Fruit fly (Drosophila melanogaster) whole organism, embryonic: Measurements from ENCODE around the gene CG6041.

Experiments
- CG10431 ChIP-seq: fragments of 200-800 bp; sonication (Bioruptor generic); optimal IDR thresholded peaks from 3 replicates; lab custom pipeline; 2018; ENCODE audit warnings: missing biosample characterization, mild to moderate bottlenecking, missing genetic modification characterization
- CG11696 ChIP-seq: fragments of 200-800 bp; sonication (Bioruptor generic); IDR thresholded peaks from 2 replicates; pipeline ENCODE4 v1.3.6; 2022; ENCODE audit warnings: missing biosample characterization, missing genetic modification characterization
- CG12219 ChIP-seq: fragments of 200-800 bp; sonication (Bioruptor generic); optimal IDR thresholded peaks from 3 replicates; lab custom pipeline; 2018; ENCODE audit warnings: missing biosample characterization, mild to moderate bottlenecking, missing genetic modification characterization
- CG13624 ChIP-seq: fragments of 200-800 bp; sonication (Bioruptor generic); optimal IDR thresholded peaks from 2 replicates; lab custom pipeline; 2016; ENCODE audit warnings: missing biosample characterization, missing genetic modification characterization
- CG15696 ChIP-seq: fragments of 200-800 bp; sonication (Bioruptor generic); optimal IDR thresholded peaks from 2 replicates; lab custom pipeline; 2019; ENCODE audit warnings: missing biosample characterization, mild to moderate bottlenecking, missing genetic modification characterization, moderate library complexity
- CG1602 ChIP-seq: fragments of 200-800 bp; sonication (Bioruptor generic); optimal IDR thresholded peaks from 3 replicates; lab custom pipeline; 2016; ENCODE audit warnings: missing biosample characterization, missing genetic modification characterization
- CG2129 ChIP-seq: fragments of 200-800 bp; sonication (Bioruptor generic); IDR thresholded peaks from 2 replicates; pipeline ENCODE4 v1.3.6; 2022; ENCODE audit warnings: missing biosample characterization, missing genetic modification characterization; ENCODE audit not compliant: partially characterized antibody
- CG2202 ChIP-seq: fragments of 200-800 bp; sonication (Bioruptor generic); optimal IDR thresholded peaks from 2 replicates; lab custom pipeline; 2018; ENCODE audit warnings: missing biosample characterization, mild to moderate bottlenecking, missing genetic modification characterization
- CG30020 ChIP-seq: fragments of 200-800 bp; optimal IDR thresholded peaks from 2 replicates; lab custom pipeline; 2019; ENCODE audit warnings: missing biosample characterization, mild to moderate bottlenecking, missing genetic modification characterization, moderate library complexity
- CG31365 ChIP-seq: fragments of 200-800 bp; sonication (Bioruptor generic); optimal IDR thresholded peaks from 2 replicates; lab custom pipeline; 2018; ENCODE audit warnings: missing biosample characterization, mild to moderate bottlenecking, missing genetic modification characterization
- CG34376 ChIP-seq: fragments of 200-800 bp; sonication (Bioruptor generic); optimal IDR thresholded peaks from 2 replicates; lab custom pipeline; 2018; ENCODE audit warnings: missing biosample characterization, mild to moderate bottlenecking, missing genetic modification characterization
- CG5180 ChIP-seq: fragments of 200-800 bp; sonication (Bioruptor generic); optimal IDR thresholded peaks from 3 replicates; lab custom pipeline; 2017; ENCODE audit warnings: missing biosample characterization, missing genetic modification characterization, mild to moderate bottlenecking, moderate library complexity, missing genetic modification reagents
- CG8359 ChIP-seq: fragments of 200-800 bp; sonication (Bioruptor generic); optimal IDR thresholded peaks from 2 replicates; lab custom pipeline; 2017; ENCODE audit warnings: missing biosample characterization, mild to moderate bottlenecking, missing genetic modification characterization, borderline replicate concordance
- CG8944 ChIP-seq: fragments of 200-800 bp; sonication (Bioruptor generic); optimal IDR thresholded peaks from 3 replicates; lab custom pipeline; 2016; ENCODE audit warnings: missing biosample characterization, missing genetic modification characterization
- CG9797 ChIP-seq: fragments of 200-800 bp; sonication (Bioruptor generic); optimal IDR thresholded peaks from 3 replicates; lab custom pipeline; 2018; ENCODE audit warnings: missing biosample characterization, mild to moderate bottlenecking, missing genetic modification characterization
- CG9876 ChIP-seq: fragments of 200-800 bp; sonication (Bioruptor generic); optimal IDR thresholded peaks from 2 replicates; lab custom pipeline; 2016; ENCODE audit warnings: missing biosample characterization, missing genetic modification characterization
- CHES-1-like ChIP-seq: fragments of 200-800 bp; sonication (Bioruptor generic); optimal IDR thresholded peaks from 2 replicates; lab custom pipeline; 2016; ENCODE audit warnings: missing biosample characterization, missing genetic modification characterization
- Camta ChIP-seq: fragments of 200-800 bp; sonication (Bioruptor generic); optimal IDR thresholded peaks from 2 replicates; lab custom pipeline; 2016; ENCODE audit warnings: missing biosample characterization, missing genetic modification characterization
- D19B ChIP-seq: fragments of 200-800 bp; sonication (Bioruptor generic); optimal IDR thresholded peaks from 2 replicates; lab custom pipeline; 2017; ENCODE audit warnings: missing biosample characterization, mild to moderate bottlenecking, missing genetic modification characterization
- Deaf1 ChIP-seq: fragments of 200-800 bp; optimal IDR thresholded peaks from 3 replicates; lab custom pipeline; 2019; ENCODE audit warnings: missing biosample characterization, mild to moderate bottlenecking, missing genetic modification characterization, moderate library complexity
- Drgx ChIP-seq: fragments of 200-800 bp; sonication (Bioruptor generic); IDR thresholded peaks from 2 replicates; pipeline ENCODE4 v1.3.6; 2022; ENCODE audit warnings: missing biosample characterization, missing genetic modification characterization
- ERR ChIP-seq: fragments of 200-800 bp; sonication (Bioruptor generic); optimal IDR thresholded peaks from 2 replicates; lab custom pipeline; 2016; ENCODE audit warnings: missing biosample characterization, missing genetic modification characterization
- Fer1 ChIP-seq: fragments of 200-800 bp; sonication (Bioruptor generic); optimal IDR thresholded peaks from 2 replicates; lab custom pipeline; 2017; ENCODE audit warnings: missing biosample characterization, mild to moderate bottlenecking, missing genetic modification characterization
- Gsc ChIP-seq: fragments of 200-800 bp; sonication (Bioruptor generic); IDR thresholded peaks from 2 replicates; pipeline ENCODE4 v1.3.6; 2022; ENCODE audit warnings: missing biosample characterization, missing genetic modification characterization
- Hr51 ChIP-seq, 2 experiments: fragments of 200-800 bp; sonication (Bioruptor generic); optimal IDR thresholded peaks; 2 replicates in 1 of 2; 3 replicates in 1 of 2; lab custom pipeline; 2016 to 2018; ENCODE audit warnings: missing biosample characterization in 2 of 2, missing genetic modification characterization in 2 of 2, mild to moderate bottlenecking in 1 of 2, moderate library complexity in 1 of 2
- Kr ChIP-seq: fragments of 200-800 bp; sonication (Bioruptor generic); optimal IDR thresholded peaks from 2 replicates; lab custom pipeline; 2017; ENCODE audit warnings: missing biosample characterization, mild to moderate bottlenecking, missing genetic modification characterization
- Meics ChIP-seq: fragments of 200-800 bp; sonication (Bioruptor generic); optimal IDR thresholded peaks from 2 replicates; lab custom pipeline; 2017; ENCODE audit warnings: missing biosample characterization, mild to moderate bottlenecking, missing genetic modification characterization
- NC2α ChIP-seq: fragments of 200-800 bp; sonication (Bioruptor generic); optimal IDR thresholded peaks from 2 replicates; lab custom pipeline; 2016; ENCODE audit warnings: missing biosample characterization, missing genetic modification characterization
- NC2β ChIP-seq: fragments of 200-800 bp; sonication (Bioruptor generic); optimal IDR thresholded peaks from 2 replicates; lab custom pipeline; 2016; ENCODE audit warnings: missing biosample characterization, missing genetic modification characterization
- NFAT ChIP-seq: fragments of 200-800 bp; sonication (Bioruptor generic); IDR thresholded peaks from 2 replicates; pipeline ENCODE4 v1.3.6; 2022; ENCODE audit warnings: missing biosample characterization, missing genetic modification characterization
- Rfx ChIP-seq: fragments of 200-800 bp; sonication (Bioruptor generic); IDR thresholded peaks from 2 replicates; pipeline ENCODE4 v1.3.6; 2022; ENCODE audit warnings: missing biosample characterization, missing genetic modification characterization
- TFAM ChIP-seq: fragments of 200-800 bp; sonication (Bioruptor generic); optimal IDR thresholded peaks from 2 replicates; lab custom pipeline; 2017; ENCODE audit warnings: missing biosample characterization, missing genetic modification characterization, inconsistent platforms
- al ChIP-seq: fragments of 200-800 bp; sonication (Bioruptor generic); IDR thresholded peaks from 2 replicates; pipeline ENCODE4 v1.3.6; 2022; ENCODE audit warnings: missing biosample characterization, missing genetic modification characterization
- ato ChIP-seq: fragments of 200-800 bp; sonication (Bioruptor generic); IDR thresholded peaks from 2 replicates; pipeline ENCODE4 v1.3.6; 2022; ENCODE audit warnings: missing biosample characterization, missing genetic modification characterization; ENCODE audit not compliant: partially characterized antibody
- br ChIP-seq: fragments of >200 bp; optimal IDR thresholded peaks from 2 replicates; lab custom pipeline; 2017
- gce ChIP-seq: fragments of 200-800 bp; sonication (Bioruptor generic); IDR thresholded peaks from 3 replicates; pipeline ENCODE4 v1.3.6; 2022; ENCODE audit warnings: missing biosample characterization, missing genetic modification characterization
- ham ChIP-seq: fragments of 200-800 bp; sonication (Bioruptor generic); IDR thresholded peaks from 2 replicates; pipeline ENCODE4 v1.3.6; 2022; ENCODE audit warnings: missing biosample characterization, missing genetic modification characterization
- hb ChIP-seq: fragments of 200-800 bp; sonication (Bioruptor generic); IDR thresholded peaks from 3 replicates; pipeline ENCODE4 v1.3.6; 2022; ENCODE audit warnings: missing biosample characterization, missing genetic modification characterization; ENCODE audit not compliant: partially characterized antibody
- nom ChIP-seq: fragments of 200-800 bp; sonication (Bioruptor generic); optimal IDR thresholded peaks from 2 replicates; lab custom pipeline; 2017; ENCODE audit warnings: missing biosample characterization, missing genetic modification characterization, mild to moderate bottlenecking, moderate library complexity, missing genetic modification reagents
- p53 ChIP-seq: fragments of 200-800 bp; sonication (Bioruptor generic); optimal IDR thresholded peaks from 2 replicates; lab custom pipeline; 2016; ENCODE audit warnings: missing biosample characterization, missing genetic modification characterization
- peb ChIP-seq: fragments of 200-800 bp; sonication (Bioruptor generic); IDR thresholded peaks from 2 replicates; pipeline ENCODE4 v1.3.6; 2022; ENCODE audit warnings: missing biosample characterization, missing genetic modification characterization
- prd ChIP-seq, 3 experiments: fragments of >200 bp in 2 of 3; fragments of 200-800 bp in 1 of 3; sonication (Bioruptor generic) in 1 of 3; optimal IDR thresholded peaks in 2 of 3; IDR thresholded peaks in 1 of 3; 2 replicates in 2 of 3; 3 replicates in 1 of 3; pipeline versions ENCODE4 v1.3.6 to Lab custom; 2017 to 2022; ENCODE audit warnings: missing biosample characterization in 1 of 3, missing genetic modification characterization in 1 of 3
- ranshi ChIP-seq: fragments of 200-800 bp; sonication (Bioruptor generic); IDR thresholded peaks from 2 replicates; pipeline ENCODE4 v1.3.6; 2022; ENCODE audit warnings: missing biosample characterization, missing genetic modification characterization
- sc ChIP-seq, 3 experiments: fragments of >200 bp in 2 of 3; fragments of 200-800 bp in 1 of 3; sonication (Bioruptor generic) in 1 of 3; optimal IDR thresholded peaks; 2 replicates in 2 of 3; 3 replicates in 1 of 3; lab custom pipeline; 2017; ENCODE audit warnings: mild to moderate bottlenecking in 1 of 3, missing biosample characterization in 1 of 3, missing genetic modification characterization in 1 of 3, missing genetic modification reagents in 1 of 3
- shn ChIP-seq: fragments of 200-800 bp; sonication (Bioruptor generic); optimal IDR thresholded peaks from 3 replicates; lab custom pipeline; 2016; ENCODE audit warnings: missing biosample characterization, missing genetic modification characterization
- tap ChIP-seq: fragments of 200-800 bp; optimal IDR thresholded peaks from 3 replicates; lab custom pipeline; 2019; ENCODE audit warnings: missing biosample characterization, mild to moderate bottlenecking, missing genetic modification characterization, moderate library complexity
- tgo ChIP-seq: fragments of 200-800 bp; sonication (Bioruptor generic); IDR thresholded peaks from 3 replicates; pipeline ENCODE4 v1.3.6; 2022; ENCODE audit warnings: missing biosample characterization, missing genetic modification characterization
- tup ChIP-seq: fragments of 200-800 bp; sonication (Bioruptor generic); optimal IDR thresholded peaks from 2 replicates; lab custom pipeline; 2016; ENCODE audit warnings: missing biosample characterization, mild to moderate bottlenecking, missing genetic modification characterization, moderate library complexity
- zfh2 ChIP-seq: fragments of 200-800 bp; sonication (Bioruptor generic); optimal IDR thresholded peaks from 2 replicates; lab custom pipeline; 2016; ENCODE audit warnings: missing biosample characterization, missing genetic modification characterization

The CG6041 gene

dm6 chrX:5901628-5902213 is 46.2 kb upstream of the CG6041 start (continued):
- TF ChIP-seq sc (optimal IDR thresholded peaks at IDR 0.05; lab: Kevin White, UChicago) = no peak
- TF ChIP-seq sc (GFP tag; optimal IDR thresholded peaks at IDR 0.05; lab: Kevin White, UChicago) = no peak
- TF ChIP-seq ham (GFP tag; lab: Robert Waterston, UW) = no peak
- no peak for TF ChIP-seq CG12219 (GFP tag; lab: Kevin White, UChicago)
- peak; percentile 80 for TF ChIP-seq nom
- peak; percentile 54 for TF ChIP-seq CG34376 (GFP tag; lab: Kevin White, UChicago)
- TF ChIP-seq NFAT (GFP tag; lab: Robert Waterston, UW) = peak; percentile 32; the same call in 1 of the 2 replicates
- no peak for TF ChIP-seq tgo (GFP tag; lab: Robert Waterston, UW)
- no peak for TF ChIP-seq D19B (GFP tag; lab: Kevin White, UChicago)
- TF ChIP-seq Meics = peak; percentile 22
- TF ChIP-seq CG9876 (GFP tag; lab: Kevin White, UChicago) = peak; percentile 29
- no peak for TF ChIP-seq ERR
- TF ChIP-seq Rfx (GFP tag; lab: Robert Waterston, UW) = peak; percentile 44; the same call in 1 of the 2 replicates
- TF ChIP-seq peb (GFP tag; lab: Robert Waterston, UW) = no peak
- TF ChIP-seq CG15696 (tag; lab: Kevin White, UChicago) = no peak
- TF ChIP-seq ato = 0 out of 2 replicates have a peak, but pooled peaks have one; percentile 20
- peak; percentile 39 for TF ChIP-seq CG10431 (GFP tag; lab: Kevin White, UChicago)
- TF ChIP-seq shn = no peak
- TF ChIP-seq ranshi (GFP tag; lab: Robert Waterston, UW) = peak; percentile 40; the same call in 1 of the 2 replicates
- peak; percentile 49 for TF ChIP-seq NC2β (GFP tag; lab: Kevin White, UChicago)
- no peak for TF ChIP-seq CG8359 (GFP tag; lab: Kevin White, UChicago)
- TF ChIP-seq br (lab: Kevin White, UChicago) = no peak
- peak; percentile 11 for TF ChIP-seq tap (tag; lab: Kevin White, UChicago)
- TF ChIP-seq CG2202 (tag; lab: Kevin White, UChicago) = no peak
- no peak for TF ChIP-seq zfh2 (GFP tag; lab: Kevin White, UChicago)
- TF ChIP-seq prd (optimal IDR thresholded peaks at IDR 0.05; lab: Kevin White, UChicago) = no peak
- 0 out of 3 replicates have a peak, but pooled peaks have one; percentile 32 for TF ChIP-seq prd (GFP tag; IDR thresholded peaks at IDR 0.05; lab: Robert Waterston, UW)
- no peak for TF ChIP-seq al (GFP tag; lab: Robert Waterston, UW)
- no peak for TF ChIP-seq hb
- no peak for TF ChIP-seq Camta (GFP tag; lab: Kevin White, UChicago)
- peak; percentile 29 for TF ChIP-seq Fer1 (GFP tag; lab: Kevin White, UChicago)
- TF ChIP-seq Drgx (GFP tag; lab: Robert Waterston, UW) = 0 out of 2 replicates have a peak, but pooled peaks have one; percentile 38
- 0 out of 2 replicates have a peak, but pooled peaks have one; percentile 11 for TF ChIP-seq CG11696 (GFP tag; lab: Robert Waterston, UW)
- TF ChIP-seq CG2129 (GFP tag; lab: Robert Waterston, UW) = no peak
- TF ChIP-seq Deaf1 (tag; lab: Kevin White, UChicago) = peak; percentile 59
- no peak for TF ChIP-seq CG31365 (tag; lab: Kevin White, UChicago)
- TF ChIP-seq CG1602 (GFP tag; lab: Kevin White, UChicago) = no peak
- peak; percentile 0 for TF ChIP-seq CG8944
- no peak for TF ChIP-seq CG9797
- TF ChIP-seq CHES-1-like (GFP tag; lab: Kevin White, UChicago) = no peak
- no peak for TF ChIP-seq p53 (GFP tag; lab: Kevin White, UChicago)
- no peak for TF ChIP-seq Gsc (GFP tag; lab: Robert Waterston, UW)
- TF ChIP-seq Kr (GFP tag; lab: Kevin White, UChicago) = no peak
- peak; percentile 63 for TF ChIP-seq CG13624
- no peak for TF ChIP-seq CG30020 (tag; lab: Kevin White, UChicago)
- TF ChIP-seq gce = no peak
- no peak for TF ChIP-seq TFAM (GFP tag; lab: Kevin White, UChicago)
- no peak for TF ChIP-seq CG5180 (GFP tag; lab: Kevin White, UChicago)
- no peak for TF ChIP-seq NC2α
- peak; percentile 3 to 38 for TF ChIP-seq Hr51 (GFP tag; optimal IDR thresholded peaks at IDR 0.05; lab: Kevin White, UChicago)
- no peak for TF ChIP-seq tup (GFP tag; lab: Kevin White, UChicago)
